Fruit fly (Drosophila melanogaster) whole organism, embryonic: Measurements from ENCODE around the gene smid.

Experiments used
- Asciz ChIP-seq: fragments of 200-800 bp; sonication (Bioruptor generic); optimal IDR thresholded peaks from 2 replicates; lab custom pipeline; 2017; ENCODE audit warnings: missing biosample characterization, mild to moderate bottlenecking, missing genetic modification characterization, missing genetic modification reagents
- Atf6 ChIP-seq: fragments of 200-800 bp; sonication (Bioruptor generic); IDR thresholded peaks from 2 replicates; pipeline ENCODE4 v1.3.6; 2022; ENCODE audit warnings: missing biosample characterization, missing genetic modification characterization
- Awh ChIP-seq: fragments of 200-800 bp; sonication (Bioruptor generic); IDR thresholded peaks from 2 replicates; pipeline ENCODE4, ENCODE4 v1.3.6; 2022; ENCODE audit warnings: missing biosample characterization, missing genetic modification characterization
- Bteb2 ChIP-seq: fragments of 200-800 bp; sonication (Bioruptor generic); optimal IDR thresholded peaks from 2 replicates; lab custom pipeline; 2016; ENCODE audit warnings: missing biosample characterization, missing genetic modification characterization
- CG10366 ChIP-seq: fragments of 200-800 bp; sonication (Bioruptor generic); IDR thresholded peaks from 2 replicates; pipeline ENCODE4 v1.3.6; 2022; ENCODE audit warnings: missing biosample characterization, missing genetic modification characterization
- CG11696 ChIP-seq: fragments of 200-800 bp; sonication (Bioruptor generic); IDR thresholded peaks from 2 replicates; pipeline ENCODE4 v1.3.6; 2022; ENCODE audit warnings: missing biosample characterization, missing genetic modification characterization
- CG12744 ChIP-seq: fragments of 200-800 bp; sonication (Bioruptor generic); optimal IDR thresholded peaks from 2 replicates; lab custom pipeline; 2016; ENCODE audit warnings: missing biosample characterization, missing genetic modification characterization
- CG1602 ChIP-seq: fragments of 200-800 bp; sonication (Bioruptor generic); optimal IDR thresholded peaks from 3 replicates; lab custom pipeline; 2016; ENCODE audit warnings: missing biosample characterization, missing genetic modification characterization
- CG1647 ChIP-seq: fragments of 200-800 bp; sonication (Bioruptor generic); optimal IDR thresholded peaks from 3 replicates; lab custom pipeline; 2016; ENCODE audit warnings: missing biosample characterization, missing genetic modification characterization
- CG16779 ChIP-seq: fragments of 200-800 bp; sonication (Bioruptor generic); IDR thresholded peaks from 2 replicates; pipeline ENCODE4 v1.3.6; 2022; ENCODE audit warnings: missing biosample characterization, missing genetic modification characterization
- CG18476 ChIP-seq: fragments of 200-800 bp; sonication (Bioruptor generic); optimal IDR thresholded peaks from 2 replicates; lab custom pipeline; 2016; ENCODE audit warnings: missing biosample characterization, mild to moderate bottlenecking, missing genetic modification characterization
- CG18599 ChIP-seq: fragments of 200-800 bp; sonication (Bioruptor generic); optimal IDR thresholded peaks from 3 replicates; lab custom pipeline; 2017; ENCODE audit warnings: missing biosample characterization, missing genetic modification characterization, mild to moderate bottlenecking, moderate library complexity, missing genetic modification reagents
- CG18764 ChIP-seq: fragments of 200-800 bp; sonication (Bioruptor generic); optimal IDR thresholded peaks from 3 replicates; lab custom pipeline; 2016; ENCODE audit warnings: missing biosample characterization, missing genetic modification characterization
- CG2199 ChIP-seq: fragments of 200-800 bp; sonication (Bioruptor generic); IDR thresholded peaks from 3 replicates; pipeline ENCODE4 v1.3.6; 2022; ENCODE audit warnings: missing biosample characterization, missing genetic modification characterization
- CG30403 ChIP-seq: fragments of 200-800 bp; sonication (Bioruptor generic); optimal IDR thresholded peaks from 3 replicates; lab custom pipeline; 2016; ENCODE audit warnings: missing biosample characterization, missing genetic modification characterization
- CG5953 ChIP-seq: fragments of 200-800 bp; sonication (Bioruptor generic); IDR thresholded peaks from 2 replicates; pipeline ENCODE4 v1.3.6; 2022; ENCODE audit warnings: missing biosample characterization, missing genetic modification characterization
- CG6854 ChIP-seq: fragments of 200-800 bp; sonication (Bioruptor generic); optimal IDR thresholded peaks from 3 replicates; lab custom pipeline; 2017; ENCODE audit warnings: missing biosample characterization, mild to moderate bottlenecking, missing genetic modification characterization
- CG7357 ChIP-seq: fragments of 200-800 bp; sonication (Bioruptor generic); IDR thresholded peaks from 3 replicates; pipeline ENCODE4 v1.3.6; 2022; ENCODE audit warnings: missing biosample characterization, missing genetic modification characterization
- CG7839 ChIP-seq: fragments of 200-800 bp; sonication (Bioruptor generic); optimal IDR thresholded peaks from 3 replicates; lab custom pipeline; 2018; ENCODE audit warnings: missing biosample characterization, mild to moderate bottlenecking, missing genetic modification characterization, moderate library complexity
- CG8359 ChIP-seq: fragments of 200-800 bp; sonication (Bioruptor generic); optimal IDR thresholded peaks from 2 replicates; lab custom pipeline; 2017; ENCODE audit warnings: missing biosample characterization, mild to moderate bottlenecking, missing genetic modification characterization, borderline replicate concordance
- CG8478 ChIP-seq: fragments of >200 bp; optimal IDR thresholded peaks from 2 replicates; lab custom pipeline; 2018
- CG8765 ChIP-seq: fragments of 200-800 bp; sonication (Bioruptor generic); IDR thresholded peaks from 2 replicates; pipeline ENCODE4 v1.3.6; 2022; ENCODE audit warnings: missing biosample characterization, missing genetic modification characterization
- CG8944 ChIP-seq: fragments of 200-800 bp; sonication (Bioruptor generic); optimal IDR thresholded peaks from 3 replicates; lab custom pipeline; 2016; ENCODE audit warnings: missing biosample characterization, missing genetic modification characterization
- CTCF ChIP-seq: fragments of 200-800 bp; sonication (Bioruptor generic); optimal IDR thresholded peaks from 2 replicates; lab custom pipeline; 2017; ENCODE audit warnings: missing biosample characterization, mild to moderate bottlenecking, missing genetic modification characterization, moderate library complexity
- Camta ChIP-seq: fragments of 200-800 bp; sonication (Bioruptor generic); optimal IDR thresholded peaks from 2 replicates; lab custom pipeline; 2016; ENCODE audit warnings: missing biosample characterization, missing genetic modification characterization
- Deaf1 ChIP-seq: fragments of 200-800 bp; optimal IDR thresholded peaks from 3 replicates; lab custom pipeline; 2019; ENCODE audit warnings: missing biosample characterization, mild to moderate bottlenecking, missing genetic modification characterization, moderate library complexity
- Hmr ChIP-seq: fragments of 200-800 bp; sonication (Bioruptor generic); optimal IDR thresholded peaks from 3 replicates; lab custom pipeline; 2017; ENCODE audit warnings: mild to moderate bottlenecking, missing biosample characterization, missing genetic modification reagents, missing genetic modification characterization
- Neu2 ChIP-seq: fragments of 200-800 bp; sonication (Bioruptor generic); optimal IDR thresholded peaks from 3 replicates; lab custom pipeline; 2016; ENCODE audit warnings: missing biosample characterization, missing genetic modification characterization, borderline replicate concordance
- Optix ChIP-seq: fragments of 200-800 bp; sonication (Bioruptor generic); IDR thresholded peaks from 3 replicates; pipeline ENCODE4 v1.3.6; 2022; ENCODE audit warnings: missing biosample characterization, missing genetic modification characterization
- Trl ChIP-seq, 3 experiments: fragments of >200 bp in 2 of 3; fragments of 200-800 bp in 1 of 3; sonication (Bioruptor generic) in 1 of 3; optimal IDR thresholded peaks; 2 replicates in 1 of 3; 3 replicates in 2 of 3; lab custom pipeline; 2016 to 2017; ENCODE audit warnings: missing biosample characterization in 1 of 3, missing genetic modification characterization in 1 of 3
- Xbp1 ChIP-seq: fragments of 200-800 bp; sonication (Bioruptor generic); optimal IDR thresholded peaks from 3 replicates; lab custom pipeline; 2016; ENCODE audit warnings: missing biosample characterization, mild to moderate bottlenecking, missing genetic modification characterization
- bsh ChIP-seq, 2 experiments: fragments of 200-800 bp; sonication (Bioruptor generic); optimal IDR thresholded peaks; 2 replicates each; lab custom pipeline; 2017 to 2018; ENCODE audit warnings: mild to moderate bottlenecking in 2 of 2, missing biosample characterization in 2 of 2, missing genetic modification characterization in 2 of 2, moderate library complexity in 1 of 2
- chinmo ChIP-seq: fragments of 200-800 bp; sonication (Bioruptor generic); IDR thresholded peaks from 4 replicates; pipeline ENCODE4 v1.3.6; 2022; ENCODE audit warnings: missing biosample characterization, missing genetic modification characterization; ENCODE audit not compliant: partially characterized antibody
- chn ChIP-seq: fragments of 200-800 bp; sonication (Bioruptor generic); optimal IDR thresholded peaks from 2 replicates; lab custom pipeline; 2016; ENCODE audit warnings: missing biosample characterization, missing genetic modification characterization
- crol ChIP-seq: fragments of 200-800 bp; sonication (Bioruptor generic); IDR thresholded peaks from 2 replicates; pipeline ENCODE4 v1.3.6; 2022; ENCODE audit warnings: missing biosample characterization, missing genetic modification characterization
- dmrt99B ChIP-seq: fragments of 200-800 bp; sonication (Bioruptor generic); optimal IDR thresholded peaks from 2 replicates; lab custom pipeline; 2018; ENCODE audit warnings: missing biosample characterization, mild to moderate bottlenecking, missing genetic modification characterization, moderate library complexity
- en ChIP-seq: fragments of 200-800 bp; sonication (Bioruptor generic); optimal IDR thresholded peaks from 2 replicates; lab custom pipeline; 2016; ENCODE audit warnings: missing biosample characterization, missing genetic modification characterization
- eve ChIP-seq, 2 experiments: fragments of >200 bp; optimal IDR thresholded peaks; 2 replicates each; lab custom pipeline; 2017; ENCODE audit warnings: missing biosample characterization in 2 of 2, missing genetic modification characterization in 2 of 2
- exex ChIP-seq: fragments of 200-800 bp; sonication (Bioruptor generic); optimal IDR thresholded peaks from 4 replicates; lab custom pipeline; 2018; ENCODE audit warnings: missing biosample characterization, mild to moderate bottlenecking, missing genetic modification characterization, moderate library complexity
- ftz-f1 ChIP-seq: fragments of 200-800 bp; sonication (Bioruptor generic); optimal IDR thresholded peaks from 2 replicates; lab custom pipeline; 2016; ENCODE audit warnings: missing biosample characterization, missing genetic modification characterization
- gfzf ChIP-seq: fragments of 200-800 bp; sonication (Bioruptor generic); optimal IDR thresholded peaks from 2 replicates; lab custom pipeline; 2016; ENCODE audit warnings: missing biosample characterization, mild to moderate bottlenecking, missing genetic modification characterization, moderate library complexity
- grau ChIP-seq: fragments of 200-800 bp; optimal IDR thresholded peaks from 3 replicates; lab custom pipeline; 2019; ENCODE audit warnings: missing biosample characterization, mild to moderate bottlenecking, missing genetic modification characterization, moderate library complexity
- h ChIP-seq: fragments of >200 bp; optimal IDR thresholded peaks from 2 replicates; lab custom pipeline; 2017
- ham ChIP-seq: fragments of 200-800 bp; sonication (Bioruptor generic); IDR thresholded peaks from 2 replicates; pipeline ENCODE4 v1.3.6; 2022; ENCODE audit warnings: missing biosample characterization, missing genetic modification characterization
- lbe ChIP-seq: fragments of 200-800 bp; sonication (Bioruptor generic); optimal IDR thresholded peaks from 2 replicates; lab custom pipeline; 2016; ENCODE audit warnings: missing biosample characterization, mild to moderate bottlenecking, missing genetic modification characterization
- lilli ChIP-seq: fragments of 200-800 bp; sonication (Bioruptor generic); optimal IDR thresholded peaks from 3 replicates; lab custom pipeline; 2016; ENCODE audit warnings: missing biosample characterization, missing genetic modification characterization
- sens-2 ChIP-seq: fragments of 200-800 bp; sonication (Bioruptor generic); IDR thresholded peaks from 2 replicates; pipeline ENCODE4 v1.3.6; 2022; ENCODE audit warnings: missing biosample characterization, missing genetic modification characterization
- unc-4 ChIP-seq: fragments of 200-800 bp; sonication (Bioruptor generic); IDR thresholded peaks from 2 replicates; pipeline ENCODE4 v1.3.6; 2022; ENCODE audit warnings: missing biosample characterization, missing genetic modification characterization; ENCODE audit not compliant: partially characterized antibody
- wor ChIP-seq: fragments of 200-800 bp; sonication (Bioruptor generic); IDR thresholded peaks from 2 replicates; pipeline ENCODE4 v1.3.6; 2022; ENCODE audit warnings: missing biosample characterization, missing genetic modification characterization

Gene smid

DNA sequence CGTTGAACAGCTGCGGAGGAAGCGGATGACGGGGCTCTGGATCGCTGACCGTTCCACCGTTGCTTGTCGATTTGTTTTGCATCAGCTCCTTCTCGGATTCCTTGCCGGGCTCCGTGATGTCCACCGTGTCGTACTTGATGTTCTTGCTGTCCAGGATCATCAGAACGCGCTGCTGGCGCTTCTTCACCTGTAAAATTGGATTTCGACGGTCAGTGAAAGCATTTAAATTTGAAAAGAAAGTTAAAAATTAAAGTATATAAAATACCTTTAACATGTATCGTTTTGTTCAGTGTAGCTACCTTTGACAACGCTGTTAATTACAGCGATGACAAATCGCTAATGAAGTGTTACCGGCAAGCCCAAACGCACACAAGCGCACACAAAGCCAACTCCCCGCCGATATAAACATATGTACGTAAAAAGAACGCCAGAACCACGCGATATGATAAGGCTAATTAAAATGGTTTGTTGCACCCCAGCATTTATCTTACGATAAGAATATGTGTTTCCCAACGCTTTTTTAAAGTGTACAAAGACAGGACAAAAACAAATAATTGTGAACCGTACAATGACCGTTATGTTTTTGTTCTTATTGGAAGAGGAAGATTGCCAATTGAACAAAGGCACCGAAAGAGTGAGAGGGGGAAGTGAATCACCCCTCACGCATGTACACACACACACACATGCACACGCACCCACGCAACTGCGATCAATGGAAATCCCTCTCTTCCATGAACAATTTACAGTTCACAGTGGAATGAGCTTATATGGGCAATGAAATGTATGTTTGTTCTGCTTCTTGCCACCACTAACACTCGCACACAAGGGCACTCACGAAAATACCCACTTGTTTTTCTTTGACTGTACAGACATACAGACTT, 13.4 kb upstream of the smid start (continued):
- TF ChIP-seq crol (GFP tag; lab: Robert Waterston, UW) (peak; percentile 86; the same call in 1 of the 2 replicates), CG1647 (peak; percentile 21), unc-4 (GFP tag; lab: Robert Waterston, UW) (0 out of 2 replicates have a peak, but pooled peaks have one; percentile 30), Optix (0 out of 3 replicates have a peak, but pooled peaks have one; percentile 22), CG7839 (tag; lab: Kevin White, UChicago) (peak; percentile 55), lbe (GFP tag; lab: Kevin White, UChicago) (peak; percentile 30), Bteb2 (no peak), sens-2 (GFP tag; lab: Robert Waterston, UW) (0 out of 2 replicates have a peak, but pooled peaks have one; percentile 17), grau (tag; lab: Kevin White, UChicago) (peak; percentile 25), Xbp1 (GFP tag; lab: Kevin White, UChicago) (peak; percentile 35), Awh (GFP tag; lab: Robert Waterston, UW) (no peak), bsh (GFP tag; optimal IDR thresholded peaks at IDR 0.05; lab: Kevin White, UChicago) (peak in 1 of 2 experiments; percentile 37), eve (GFP tag; optimal IDR thresholded peaks at IDR 0.05; lab: Kevin White, UChicago) (no peak), Trl (optimal IDR thresholded peaks at IDR 0.05; lab: Kevin White, UChicago) (peak in 1 of 2 experiments; percentile 19), Trl (GFP tag; optimal IDR thresholded peaks at IDR 0.05; lab: Kevin White, UChicago) (no peak), Deaf1 (tag; lab: Kevin White, UChicago) (no peak), CG8359 (GFP tag; lab: Kevin White, UChicago) (peak; percentile 12), CG18599 (GFP tag; lab: Kevin White, UChicago) (peak; percentile 53), Neu2 (no peak), chinmo (GFP tag; lab: Robert Waterston, UW) (peak; percentile 81; the same call in 2 of the 4 replicates), CG18476 (GFP tag; lab: Kevin White, UChicago) (no peak), CG12744 (GFP tag; lab: Kevin White, UChicago) (no peak), gfzf (no peak), CG8944 (GFP tag; lab: Kevin White, UChicago) (peak; percentile 6), CG8478 (lab: Kevin White, UChicago) (no peak), Asciz (GFP tag; lab: Kevin White, UChicago) (peak; percentile 20), CG6854 (GFP tag; lab: Kevin White, UChicago) (no peak), CG16779 (no peak), exex (tag; lab: Kevin White, UChicago) (peak; percentile 88), CG30403 (GFP tag; lab: Kevin White, UChicago) (peak; percentile 32), CG5953 (peak; percentile 57; the same call in 1 of the 2 replicates), CG8765 (GFP tag; lab: Robert Waterston, UW) (no peak), ftz-f1 (GFP tag; lab: Kevin White, UChicago) (no peak), CG11696 (GFP tag; lab: Robert Waterston, UW) (no peak), en (GFP tag; lab: Kevin White, UChicago) (peak; percentile 9), CG7357 (GFP tag; lab: Robert Waterston, UW) (no peak), Hmr (peak; percentile 31), dmrt99B (peak; percentile 27), lilli (peak; percentile 35), CG1602 (GFP tag; lab: Kevin White, UChicago) (no peak), h (no peak), wor (no peak), CTCF (GFP tag; lab: Kevin White, UChicago) (peak; percentile 39), chn (GFP tag; lab: Kevin White, UChicago) (no peak), CG18764 (GFP tag; lab: Kevin White, UChicago) (no peak), CG10366 (peak; percentile 40; the same call in 1 of the 2 replicates), Atf6 (peak; percentile 50; the same call in 1 of the 2 replicates), CG2199 (GFP tag; lab: Robert Waterston, UW) (0 out of 3 replicates have a peak, but pooled peaks have one; percentile 67), ham (no peak), Camta (peak; percentile 22)
